In genomic region chr3R:18245044-18245596, dm6 we compare ENCODE assay signal across 3 fruit fly cellular contexts.
TF ChIP-seq lines count a peak whose summit lies in the region.

No protein-coding gene starts in this region.

- TF ChIP-seq CTCF in whole organism, embryonic (GFP tag; optimal IDR thresholded peaks at IDR 0.05; lab: Kevin White, UChicago), result no peak

TF ChIP-seq in whole organism, adult, 20 proteins besides CTCF, POLR2A, EP300 and RAD21:
- TF ChIP-seq ovo (GFP tag; optimal IDR thresholded peaks at IDR 0.05; lab: Kevin White, UChicago) (peak; percentile 73), tj (GFP tag; optimal IDR thresholded peaks at IDR 0.05; lab: Kevin White, UChicago) (no peak), kay (GFP tag; lab: Kevin White, UChicago; ENCODE audit: borderline replicate concordance) (peak; percentile 73), CG33017 (tag; optimal IDR thresholded peaks at IDR 0.05; lab: Kevin White, UChicago) (no peak), Clk (GFP tag; optimal IDR thresholded peaks at IDR 0.05; lab: Kevin White, UChicago) (no peak), toe (GFP tag; optimal IDR thresholded peaks at IDR 0.05; lab: Kevin White, UChicago) (no peak), CG14711 (tag; optimal IDR thresholded peaks at IDR 0.05; lab: Kevin White, UChicago) (peak; percentile 80), CG1620 (GFP tag; optimal IDR thresholded peaks at IDR 0.05; lab: Kevin White, UChicago) (no peak), cic (GFP tag; optimal IDR thresholded peaks at IDR 0.05; lab: Kevin White, UChicago) (no peak)

TF ChIP-seq in whole organism, embryonic, 481 proteins besides CTCF, POLR2A, EP300 and RAD21 (continues in another document):
- TF ChIP-seq CG9876 (GFP tag; optimal IDR thresholded peaks at IDR 0.05; lab: Kevin White, UChicago) (no peak), sd (tag; optimal IDR thresholded peaks at IDR 0.05; lab: Kevin White, UChicago) (peak; percentile 67), Nf-YC (tag; optimal IDR thresholded peaks at IDR 0.05; lab: Kevin White, UChicago) (no peak), CG5953 (GFP tag; IDR thresholded peaks at IDR 0.05; lab: Robert Waterston, UW) (no peak), gcm2 (GFP tag; optimal IDR thresholded peaks at IDR 0.05; lab: Kevin White, UChicago) (no peak), unpg (GFP tag; optimal IDR thresholded peaks at IDR 0.05; lab: Kevin White, UChicago) (no peak), CG1832 (GFP tag; optimal IDR thresholded peaks at IDR 0.05; lab: Kevin White, UChicago) (no peak), CG11085 (GFP tag; IDR thresholded peaks at IDR 0.05; lab: Robert Waterston, UW) (no peak), ranshi (GFP tag; IDR thresholded peaks at IDR 0.05; lab: Robert Waterston, UW) (no peak), dimm (GFP tag; IDR thresholded peaks at IDR 0.05; lab: Robert Waterston, UW) (no peak), Scr (GFP tag; IDR thresholded peaks at IDR 0.05; lab: Robert Waterston, UW; ENCODE audit: partially characterized antibody) (no peak), E2f2 (GFP tag; IDR thresholded peaks at IDR 0.05; lab: Robert Waterston, UW) (no peak), dmrt99B (tag; optimal IDR thresholded peaks at IDR 0.05; lab: Kevin White, UChicago) (no peak), Deaf1 (tag; optimal IDR thresholded peaks at IDR 0.05; lab: Kevin White, UChicago) (no peak), ftz-f1 (GFP tag; optimal IDR thresholded peaks at IDR 0.05; lab: Kevin White, UChicago) (no peak), CG17186 (GFP tag; optimal IDR thresholded peaks at IDR 0.05; lab: Kevin White, UChicago) (no peak), Bgb (GFP tag; IDR thresholded peaks at IDR 0.05; lab: Robert Waterston, UW; ENCODE audit: partially characterized antibody) (no peak), slbo (GFP tag; IDR thresholded peaks at IDR 0.05; lab: Robert Waterston, UW) (no peak), CG18476 (GFP tag; optimal IDR thresholded peaks at IDR 0.05; lab: Kevin White, UChicago) (no peak), br (optimal IDR thresholded peaks at IDR 0.05; lab: Kevin White, UChicago) (no peak), al (GFP tag; IDR thresholded peaks at IDR 0.05; lab: Robert Waterston, UW) (no peak), fu2 (GFP tag; optimal IDR thresholded peaks at IDR 0.05; lab: Kevin White, UChicago) (no peak), pfk (GFP tag; optimal IDR thresholded peaks at IDR 0.05; lab: Kevin White, UChicago) (no peak), CG12391 (tag; optimal IDR thresholded peaks at IDR 0.05; lab: Kevin White, UChicago) (no peak), YL-1 (GFP tag; optimal IDR thresholded peaks at IDR 0.05; lab: Kevin White, UChicago) (no peak), CG8281 (tag; optimal IDR thresholded peaks at IDR 0.05; lab: Kevin White, UChicago) (no peak), hb (GFP tag; IDR thresholded peaks at IDR 0.05; lab: Robert Waterston, UW; ENCODE audit: partially characterized antibody) (no peak), CG10543 (GFP tag; optimal IDR thresholded peaks at IDR 0.05; lab: Kevin White, UChicago) (no peak), so (GFP tag; IDR thresholded peaks at IDR 0.05; lab: Robert Waterston, UW) (no peak), CG42726 (GFP tag; IDR thresholded peaks at IDR 0.05; lab: Robert Waterston, UW; ENCODE audit: partially characterized antibody) (no peak), Ptx1 (GFP tag; IDR thresholded peaks at IDR 0.05; lab: Robert Waterston, UW) (no peak), sens-2 (GFP tag; IDR thresholded peaks at IDR 0.05; lab: Robert Waterston, UW) (no peak), H15 (GFP tag; IDR thresholded peaks at IDR 0.05; lab: Robert Waterston, UW) (no peak), sqz (GFP tag; optimal IDR thresholded peaks at IDR 0.05; lab: Kevin White, UChicago) (peak; percentile 17), NC2α (GFP tag; optimal IDR thresholded peaks at IDR 0.05; lab: Kevin White, UChicago) (no peak), run (tag; optimal IDR thresholded peaks at IDR 0.05; lab: Kevin White, UChicago) (no peak), Elba2 (GFP tag; optimal IDR thresholded peaks at IDR 0.05; lab: Kevin White, UChicago) (no peak), CG11723 (GFP tag; optimal IDR thresholded peaks at IDR 0.05; lab: Kevin White, UChicago) (no peak), Nf-YA (GFP tag; IDR thresholded peaks at IDR 0.05; lab: Robert Waterston, UW) (no peak), CG2712 (tag; optimal IDR thresholded peaks at IDR 0.05; lab: Kevin White, UChicago) (no peak), Dll (GFP tag; IDR thresholded peaks at IDR 0.05; lab: Robert Waterston, UW; ENCODE audit: partially characterized antibody) (no peak), CG18599 (GFP tag; optimal IDR thresholded peaks at IDR 0.05; lab: Kevin White, UChicago) (no peak), Ssrp (tag; optimal IDR thresholded peaks at IDR 0.05; lab: Kevin White, UChicago) (peak; percentile 0), CG7963 (GFP tag; IDR thresholded peaks at IDR 0.05; lab: Robert Waterston, UW; ENCODE audit: partially characterized antibody) (no peak)

TF ChIP-seq in whole organism, pupa, 21 proteins besides CTCF, POLR2A, EP300 and RAD21:
- TF ChIP-seq CG14655 (GFP tag; optimal IDR thresholded peaks at IDR 0.05; lab: Kevin White, UChicago) (no peak), CG4496 (GFP tag; IDR thresholded peaks at IDR 0.05; lab: Robert Waterston, UW) (0 out of 3 replicates have a peak, but pooled peaks have one; percentile 9), rn (GFP tag; IDR thresholded peaks at IDR 0.05; lab: Robert Waterston, UW) (no peak)
